Worm (Caenorhabditis elegans): ENCODE measurements around the gene ZK6.8.

ZK6.8 gene

ce11 chrV:376790-377189 is 4.9 kb upstream of the ZK6.8 start:
- no peak for TF ChIP-seq ztf-29 (GFP tag; IDR thresholded peaks at IDR 0.05)
- no peak for TF ChIP-seq med-1 (GFP tag; optimal IDR thresholded peaks at IDR 0.05; ENCODE audit: insufficient read depth)
- no peak for TF ChIP-seq flt-1 (GFP tag; IDR thresholded peaks at IDR 0.05)
- TF ChIP-seq klf-2 (GFP tag; conservative IDR thresholded peaks at IDR 0.05) = no peak
- no peak for TF ChIP-seq tab-1 (GFP tag; IDR thresholded peaks at IDR 0.05)
- TF ChIP-seq cog-1 (tag; optimal IDR thresholded peaks at IDR 0.05) = no peak
- no peak for TF ChIP-seq ztf-23 (GFP tag; IDR thresholded peaks at IDR 0.05)
- no peak for TF ChIP-seq ref-1 (GFP tag; conservative IDR thresholded peaks at IDR 0.05)
- TF ChIP-seq T22C8.4 (GFP tag; IDR thresholded peaks at IDR 0.05) = no peak

- TF ChIP-seq tab-1 (GFP tag; IDR thresholded peaks at IDR 0.05) (no peak), med-1 (GFP tag; optimal IDR thresholded peaks at IDR 0.05; ENCODE audit: insufficient read depth) (no peak), flt-1 (GFP tag; IDR thresholded peaks at IDR 0.05) (no peak), ztf-23 (GFP tag; IDR thresholded peaks at IDR 0.05) (no peak), cog-1 (tag; optimal IDR thresholded peaks at IDR 0.05) (no peak), ztf-29 (GFP tag; IDR thresholded peaks at IDR 0.05) (no peak), T22C8.4 (GFP tag; IDR thresholded peaks at IDR 0.05) (no peak), klf-2 (GFP tag; conservative IDR thresholded peaks at IDR 0.05) (no peak), ref-1 (GFP tag; conservative IDR thresholded peaks at IDR 0.05) (no peak)
Observed at ce11 chrV:378231-378630, 3.5 kb upstream of the ZK6.8 start.

- TF ChIP-seq ref-1 (GFP tag; conservative IDR thresholded peaks at IDR 0.05) = no peak
- no peak for TF ChIP-seq flt-1 (GFP tag; IDR thresholded peaks at IDR 0.05)
- no peak for TF ChIP-seq med-1 (GFP tag; optimal IDR thresholded peaks at IDR 0.05; ENCODE audit: insufficient read depth)
- TF ChIP-seq klf-2 (GFP tag; conservative IDR thresholded peaks at IDR 0.05) = no peak
- TF ChIP-seq ztf-23 (GFP tag; IDR thresholded peaks at IDR 0.05) = no peak
- TF ChIP-seq cog-1 (tag; optimal IDR thresholded peaks at IDR 0.05) = no peak
- no peak for TF ChIP-seq ztf-29 (GFP tag; IDR thresholded peaks at IDR 0.05)
- TF ChIP-seq tab-1 (GFP tag; IDR thresholded peaks at IDR 0.05) = no peak
Observed at ce11 chrV:380186-380585, 1.5 kb upstream of the ZK6.8 start, which contains the start of gene mltn-8. TSS of gene mltn-8 (minus strand) at chrV:380286.

- TF ChIP-seq T22C8.4 (GFP tag; IDR thresholded peaks at IDR 0.05) = no peak
- TF ChIP-seq ztf-29 (GFP tag; IDR thresholded peaks at IDR 0.05) = no peak
- no peak for TF ChIP-seq ztf-23 (GFP tag; IDR thresholded peaks at IDR 0.05)
- no peak for TF ChIP-seq tab-1 (GFP tag; IDR thresholded peaks at IDR 0.05)
- TF ChIP-seq ref-1 (GFP tag; conservative IDR thresholded peaks at IDR 0.05) = no peak
- no peak for TF ChIP-seq med-1 (GFP tag; optimal IDR thresholded peaks at IDR 0.05; ENCODE audit: insufficient read depth)
- no peak for TF ChIP-seq cog-1 (tag; optimal IDR thresholded peaks at IDR 0.05)
- no peak for TF ChIP-seq klf-2 (GFP tag; conservative IDR thresholded peaks at IDR 0.05)
- no peak for TF ChIP-seq flt-1 (GFP tag; IDR thresholded peaks at IDR 0.05)
Observed at ce11 chrV:384511-384910, 2.8 kb downstream of the ZK6.8 start.

- TF ChIP-seq ref-1 (GFP tag; conservative IDR thresholded peaks at IDR 0.05) (no peak), T22C8.4 (GFP tag; IDR thresholded peaks at IDR 0.05) (no peak), med-1 (GFP tag; optimal IDR thresholded peaks at IDR 0.05; ENCODE audit: insufficient read depth) (no peak), flt-1 (GFP tag; IDR thresholded peaks at IDR 0.05) (no peak), ztf-29 (GFP tag; IDR thresholded peaks at IDR 0.05) (no peak), tab-1 (GFP tag; IDR thresholded peaks at IDR 0.05) (no peak), klf-2 (GFP tag; conservative IDR thresholded peaks at IDR 0.05) (no peak), cog-1 (tag; optimal IDR thresholded peaks at IDR 0.05) (no peak), ztf-23 (GFP tag; IDR thresholded peaks at IDR 0.05) (no peak)
Observed at ce11 chrV:385488-385887, 3.8 kb downstream of the ZK6.8 start, which contains the start of gene lipl-5. TSS of gene lipl-5 (plus strand) at chrV:385746.

ce11 chrV:388397-388796 is 6.7 kb downstream of the ZK6.8 start, which contains the start of gene ZK6.6:
TSS of gene ZK6.6 (plus strand) at chrV:388697.
- TF ChIP-seq cog-1 (tag; optimal IDR thresholded peaks at IDR 0.05) (no peak), ztf-29 (GFP tag; IDR thresholded peaks at IDR 0.05) (no peak)

- TF ChIP-seq tab-1 (GFP tag; IDR thresholded peaks at IDR 0.05) = no peak
- TF ChIP-seq ref-1 (GFP tag; conservative IDR thresholded peaks at IDR 0.05) = no peak
- no peak for TF ChIP-seq med-1 (GFP tag; optimal IDR thresholded peaks at IDR 0.05; ENCODE audit: insufficient read depth)
- TF ChIP-seq klf-2 (GFP tag; conservative IDR thresholded peaks at IDR 0.05) = no peak
- no peak for TF ChIP-seq T22C8.4 (GFP tag; IDR thresholded peaks at IDR 0.05)
- TF ChIP-seq flt-1 (GFP tag; IDR thresholded peaks at IDR 0.05) = no peak
- TF ChIP-seq ztf-29 (GFP tag; IDR thresholded peaks at IDR 0.05) = no peak
- no peak for TF ChIP-seq cog-1 (tag; optimal IDR thresholded peaks at IDR 0.05)
- no peak for TF ChIP-seq ztf-23 (GFP tag; IDR thresholded peaks at IDR 0.05)
Observed at ce11 chrV:392199-392678, 10.5 kb downstream of the ZK6.8 start, which contains the start of gene nhr-254. TSS of gene nhr-254 (plus strand) at chrV:392628.

- TF ChIP-seq cog-1 (tag; optimal IDR thresholded peaks at IDR 0.05) (no peak), klf-2 (GFP tag; conservative IDR thresholded peaks at IDR 0.05) (no peak)
Observed at ce11 chrV:396309-396708, 14.6 kb downstream of the ZK6.8 start, which contains the start of gene nhr-253. TSS of gene nhr-253 (plus strand) at chrV:396593.

- TF ChIP-seq flt-1 (GFP tag; IDR thresholded peaks at IDR 0.05) (no peak), cog-1 (tag; optimal IDR thresholded peaks at IDR 0.05) (no peak), tab-1 (GFP tag; IDR thresholded peaks at IDR 0.05) (no peak), ztf-29 (GFP tag; IDR thresholded peaks at IDR 0.05) (no peak), klf-2 (GFP tag; conservative IDR thresholded peaks at IDR 0.05) (no peak), med-1 (GFP tag; optimal IDR thresholded peaks at IDR 0.05; ENCODE audit: insufficient read depth) (no peak), ztf-23 (GFP tag; IDR thresholded peaks at IDR 0.05) (no peak), T22C8.4 (GFP tag; IDR thresholded peaks at IDR 0.05) (no peak), ref-1 (GFP tag; conservative IDR thresholded peaks at IDR 0.05) (no peak)
Observed at ce11 chrV:399721-400120, 18.0 kb downstream of the ZK6.8 start, which contains the start of gene scl-27. TSS of gene scl-27 (plus strand) at chrV:400021.

ce11 chrV:403028-403427 is 21.3 kb downstream of the ZK6.8 start, which contains the start of gene srh-62:
TSS of gene srh-62 (minus strand) at chrV:403128.
- TF ChIP-seq flt-1 (GFP tag; IDR thresholded peaks at IDR 0.05) (no peak), klf-2 (GFP tag; conservative IDR thresholded peaks at IDR 0.05) (no peak), cog-1 (tag; optimal IDR thresholded peaks at IDR 0.05) (no peak), ztf-23 (GFP tag; IDR thresholded peaks at IDR 0.05) (no peak), ztf-29 (GFP tag; IDR thresholded peaks at IDR 0.05) (no peak), T22C8.4 (GFP tag; IDR thresholded peaks at IDR 0.05) (no peak), tab-1 (GFP tag; IDR thresholded peaks at IDR 0.05) (no peak), med-1 (GFP tag; optimal IDR thresholded peaks at IDR 0.05; ENCODE audit: insufficient read depth) (no peak), ref-1 (GFP tag; conservative IDR thresholded peaks at IDR 0.05) (no peak)
